Fruit fly (Drosophila melanogaster) whole organism, embryonic: ENCODE measurements around the gene stg1.

ENCODE experiments used
- Abd-B ChIP-seq: fragments of 200-800 bp; sonication (Bioruptor generic); optimal IDR thresholded peaks from 2 replicates; lab custom pipeline; 2018; ENCODE audit warnings: missing biosample characterization, mild to moderate bottlenecking, missing genetic modification characterization, moderate library complexity
- Atf6 ChIP-seq: fragments of 200-800 bp; sonication (Bioruptor generic); IDR thresholded peaks from 2 replicates; pipeline ENCODE4 v1.3.6; 2022; ENCODE audit warnings: missing biosample characterization, missing genetic modification characterization
- B-H2 ChIP-seq: fragments of 200-800 bp; sonication (Bioruptor generic); optimal IDR thresholded peaks from 2 replicates; lab custom pipeline; 2018; ENCODE audit warnings: missing biosample characterization, mild to moderate bottlenecking, missing genetic modification characterization
- CG10959 ChIP-seq: fragments of 200-800 bp; sonication (Bioruptor generic); IDR thresholded peaks from 2 replicates; pipeline ENCODE4 v1.3.6; 2022; ENCODE audit warnings: missing biosample characterization, missing genetic modification characterization
- CG11695 ChIP-seq: fragments of 200-800 bp; sonication (Bioruptor generic); IDR thresholded peaks from 3 replicates; pipeline ENCODE4 v1.3.6; 2022; ENCODE audit warnings: missing biosample characterization, missing genetic modification characterization
- CG12236 ChIP-seq: fragments of 200-800 bp; sonication (Bioruptor generic); optimal IDR thresholded peaks from 2 replicates; lab custom pipeline; 2016; ENCODE audit warnings: missing biosample characterization, missing genetic modification characterization
- CG13424 ChIP-seq: fragments of 200-800 bp; sonication (Bioruptor generic); optimal IDR thresholded peaks from 2 replicates; lab custom pipeline; 2019; ENCODE audit warnings: missing biosample characterization, mild to moderate bottlenecking, missing genetic modification characterization, moderate library complexity
- CG13775 ChIP-seq: fragments of 200-800 bp; sonication (Bioruptor generic); optimal IDR thresholded peaks from 3 replicates; lab custom pipeline; 2017; ENCODE audit warnings: missing biosample characterization, mild to moderate bottlenecking, missing genetic modification characterization
- CG13894 ChIP-seq: fragments of 200-800 bp; sonication (Bioruptor generic); optimal IDR thresholded peaks from 3 replicates; lab custom pipeline; 2018; ENCODE audit warnings: missing biosample characterization, mild to moderate bottlenecking, missing genetic modification characterization, moderate library complexity
- CG14050 ChIP-seq: fragments of 200-800 bp; sonication (Bioruptor generic); IDR thresholded peaks from 3 replicates; pipeline ENCODE4 v1.3.6; 2022; ENCODE audit warnings: missing biosample characterization, missing genetic modification characterization
- CG16813 ChIP-seq: fragments of 200-800 bp; sonication (Bioruptor generic); IDR thresholded peaks from 3 replicates; pipeline ENCODE4 v1.3.6; 2022; ENCODE audit warnings: missing biosample characterization, missing genetic modification characterization; ENCODE audit not compliant: partially characterized antibody
- CG17385 ChIP-seq: fragments of 200-800 bp; sonication (Bioruptor generic); optimal IDR thresholded peaks from 3 replicates; lab custom pipeline; 2018; ENCODE audit warnings: missing biosample characterization, mild to moderate bottlenecking, missing genetic modification characterization
- CG18262 ChIP-seq: fragments of 200-800 bp; optimal IDR thresholded peaks from 3 replicates; lab custom pipeline; 2019; ENCODE audit warnings: missing biosample characterization, mild to moderate bottlenecking, missing genetic modification characterization, moderate library complexity
- CG18599 ChIP-seq: fragments of 200-800 bp; sonication (Bioruptor generic); optimal IDR thresholded peaks from 3 replicates; lab custom pipeline; 2017; ENCODE audit warnings: missing biosample characterization, missing genetic modification characterization, mild to moderate bottlenecking, moderate library complexity, missing genetic modification reagents
- CG2889 ChIP-seq: fragments of 200-800 bp; sonication (Bioruptor generic); IDR thresholded peaks from 3 replicates; pipeline ENCODE4 v1.3.6; 2022; ENCODE audit warnings: missing biosample characterization, missing genetic modification characterization
- CG30403 ChIP-seq: fragments of 200-800 bp; sonication (Bioruptor generic); optimal IDR thresholded peaks from 3 replicates; lab custom pipeline; 2016; ENCODE audit warnings: missing biosample characterization, missing genetic modification characterization
- CG6683 ChIP-seq: fragments of 200-800 bp; sonication (Bioruptor generic); optimal IDR thresholded peaks from 2 replicates; lab custom pipeline; 2017; ENCODE audit warnings: missing biosample characterization, mild to moderate bottlenecking, missing genetic modification characterization, missing genetic modification reagents
- CG6791 ChIP-seq: fragments of 200-800 bp; sonication (Bioruptor generic); IDR thresholded peaks from 3 replicates; pipeline ENCODE4 v1.3.6; 2022; ENCODE audit warnings: missing biosample characterization, missing genetic modification characterization; ENCODE audit not compliant: partially characterized antibody
- CG9727 ChIP-seq: fragments of 200-800 bp; sonication (Bioruptor generic); optimal IDR thresholded peaks from 3 replicates; lab custom pipeline; 2017; ENCODE audit warnings: missing biosample characterization, mild to moderate bottlenecking, missing genetic modification characterization
- CTCF ChIP-seq: fragments of 200-800 bp; sonication (Bioruptor generic); optimal IDR thresholded peaks from 2 replicates; lab custom pipeline; 2017; ENCODE audit warnings: missing biosample characterization, mild to moderate bottlenecking, missing genetic modification characterization, moderate library complexity
- Dref ChIP-seq: fragments of 200-800 bp; sonication (Bioruptor generic); IDR thresholded peaks from 2 replicates; pipeline ENCODE4 v1.3.6; 2022; ENCODE audit warnings: missing biosample characterization, missing genetic modification characterization
- Elba2 ChIP-seq: fragments of 200-800 bp; sonication (Bioruptor generic); optimal IDR thresholded peaks from 3 replicates; lab custom pipeline; 2016; ENCODE audit warnings: missing biosample characterization, missing genetic modification characterization
- GATAe ChIP-seq: fragments of 200-800 bp; sonication (Bioruptor generic); conservative IDR thresholded peaks from 2 replicates; pipeline ENCODE4 v1.3.6; 2022; ENCODE audit warnings: missing biosample characterization, missing genetic modification characterization
- MBD-R2 ChIP-seq: fragments of 200-800 bp; sonication (Bioruptor generic); IDR thresholded peaks from 2 replicates; pipeline ENCODE4 v1.3.6; 2022; ENCODE audit warnings: missing biosample characterization, missing genetic modification characterization
- NK7.1 ChIP-seq: fragments of 200-800 bp; sonication (Bioruptor generic); optimal IDR thresholded peaks from 3 replicates; lab custom pipeline; 2016; ENCODE audit warnings: missing biosample characterization, missing genetic modification characterization
- Neu2 ChIP-seq: fragments of 200-800 bp; sonication (Bioruptor generic); optimal IDR thresholded peaks from 3 replicates; lab custom pipeline; 2016; ENCODE audit warnings: missing biosample characterization, missing genetic modification characterization, borderline replicate concordance
- Nf-YC ChIP-seq: fragments of 200-800 bp; optimal IDR thresholded peaks from 3 replicates; lab custom pipeline; 2019; ENCODE audit warnings: missing biosample characterization, mild to moderate bottlenecking, missing genetic modification characterization, moderate library complexity
- Vsx1 ChIP-seq: fragments of 200-800 bp; sonication (Bioruptor generic); optimal IDR thresholded peaks from 2 replicates; lab custom pipeline; 2017; ENCODE audit warnings: missing biosample characterization, mild to moderate bottlenecking, missing genetic modification characterization, missing genetic modification reagents
- ase ChIP-seq: fragments of 200-800 bp; sonication (Bioruptor generic); IDR thresholded peaks from 3 replicates; pipeline ENCODE4 v1.3.6; 2022; ENCODE audit warnings: missing biosample characterization, missing genetic modification characterization
- br ChIP-seq: fragments of >200 bp; optimal IDR thresholded peaks from 2 replicates; lab custom pipeline; 2017
- bsh ChIP-seq, 2 experiments: fragments of 200-800 bp; sonication (Bioruptor generic); optimal IDR thresholded peaks; 2 replicates each; lab custom pipeline; 2017 to 2018; ENCODE audit warnings: mild to moderate bottlenecking in 2 of 2, missing biosample characterization in 2 of 2, missing genetic modification characterization in 2 of 2, moderate library complexity in 1 of 2
- chinmo ChIP-seq: fragments of 200-800 bp; sonication (Bioruptor generic); IDR thresholded peaks from 4 replicates; pipeline ENCODE4 v1.3.6; 2022; ENCODE audit warnings: missing biosample characterization, missing genetic modification characterization; ENCODE audit not compliant: partially characterized antibody
- cwo ChIP-seq: fragments of 200-800 bp; sonication (Bioruptor generic); optimal IDR thresholded peaks from 3 replicates; lab custom pipeline; 2017; ENCODE audit warnings: missing biosample characterization, missing genetic modification characterization, mild to moderate bottlenecking, moderate library complexity, missing genetic modification reagents
- dpn ChIP-seq, 2 experiments: fragments of 200-800 bp; sonication (Bioruptor generic); optimal IDR thresholded peaks; 3 replicates each; lab custom pipeline; 2016; ENCODE audit warnings: missing biosample characterization in 2 of 2, missing genetic modification characterization in 2 of 2
- gsb-n ChIP-seq: fragments of 200-800 bp; sonication (Bioruptor generic); optimal IDR thresholded peaks from 3 replicates; lab custom pipeline; 2018; ENCODE audit warnings: missing biosample characterization, mild to moderate bottlenecking, missing genetic modification characterization
- ind ChIP-seq: fragments of 200-800 bp; sonication (Bioruptor generic); optimal IDR thresholded peaks from 3 replicates; lab custom pipeline; 2016; ENCODE audit warnings: missing biosample characterization, missing genetic modification characterization
- kah ChIP-seq: fragments of 200-800 bp; sonication (Bioruptor generic); optimal IDR thresholded peaks from 2 replicates; lab custom pipeline; 2018; ENCODE audit warnings: missing biosample characterization, mild to moderate bottlenecking, missing genetic modification characterization
- kay ChIP-seq: fragments of 200-800 bp; sonication (Bioruptor generic); optimal IDR thresholded peaks from 2 replicates; lab custom pipeline; 2016; ENCODE audit warnings: missing biosample characterization, missing genetic modification characterization
- lab ChIP-seq: fragments of 200-800 bp; sonication (Bioruptor generic); optimal IDR thresholded peaks from 3 replicates; lab custom pipeline; 2017; ENCODE audit warnings: missing biosample characterization, missing genetic modification characterization, mild to moderate bottlenecking, moderate library complexity, missing genetic modification reagents
- lola ChIP-seq, 3 experiments: fragments of >200 bp in 2 of 3; fragments of 200-800 bp in 1 of 3; sonication (Bioruptor generic) in 1 of 3; optimal IDR thresholded peaks; 2 replicates each; lab custom pipeline; 2017 to 2019; ENCODE audit warnings: missing biosample characterization in 3 of 3, missing genetic modification characterization in 3 of 3, mild to moderate bottlenecking in 1 of 3, moderate library complexity in 1 of 3
- prd ChIP-seq, 3 experiments: fragments of >200 bp in 2 of 3; fragments of 200-800 bp in 1 of 3; sonication (Bioruptor generic) in 1 of 3; optimal IDR thresholded peaks in 2 of 3; IDR thresholded peaks in 1 of 3; 2 replicates in 2 of 3; 3 replicates in 1 of 3; pipeline versions ENCODE4 v1.3.6 to Lab custom; 2017 to 2022; ENCODE audit warnings: missing biosample characterization in 1 of 3, missing genetic modification characterization in 1 of 3
- sens ChIP-seq: fragments of 200-800 bp; sonication (Bioruptor generic); peaks from one replicate; lab custom pipeline; 2016; ENCODE audit warnings: missing biosample characterization, missing genetic modification characterization
- slou ChIP-seq: fragments of 200-800 bp; sonication (Bioruptor generic); optimal IDR thresholded peaks from 3 replicates; lab custom pipeline; 2016; ENCODE audit warnings: missing biosample characterization, missing genetic modification characterization
- slp2 ChIP-seq: fragments of 200-800 bp; sonication (Bioruptor generic); optimal IDR thresholded peaks from 2 replicates; lab custom pipeline; 2016; ENCODE audit warnings: missing biosample characterization, missing genetic modification characterization
- ssp ChIP-seq: fragments of 200-800 bp; sonication (Bioruptor generic); IDR thresholded peaks from 2 replicates; pipeline ENCODE4 v1.3.6; 2022; ENCODE audit warnings: missing biosample characterization, missing genetic modification characterization
- sug ChIP-seq: fragments of 200-800 bp; optimal IDR thresholded peaks from 2 replicates; lab custom pipeline; 2019; ENCODE audit warnings: missing biosample characterization, mild to moderate bottlenecking, missing genetic modification characterization, moderate library complexity
- tgo ChIP-seq: fragments of 200-800 bp; sonication (Bioruptor generic); IDR thresholded peaks from 3 replicates; pipeline ENCODE4 v1.3.6; 2022; ENCODE audit warnings: missing biosample characterization, missing genetic modification characterization
- unc-4 ChIP-seq: fragments of 200-800 bp; sonication (Bioruptor generic); IDR thresholded peaks from 2 replicates; pipeline ENCODE4 v1.3.6; 2022; ENCODE audit warnings: missing biosample characterization, missing genetic modification characterization; ENCODE audit not compliant: partially characterized antibody
- yki ChIP-seq: fragments of >200 bp; optimal IDR thresholded peaks from 3 replicates; lab custom pipeline; 2018
- zfh1 ChIP-seq: fragments of 200-800 bp; sonication (Bioruptor generic); IDR thresholded peaks from 3 replicates; pipeline ENCODE4 v1.3.6; 2022; ENCODE audit warnings: missing biosample characterization, missing genetic modification characterization

The stg1 gene

DNA sequence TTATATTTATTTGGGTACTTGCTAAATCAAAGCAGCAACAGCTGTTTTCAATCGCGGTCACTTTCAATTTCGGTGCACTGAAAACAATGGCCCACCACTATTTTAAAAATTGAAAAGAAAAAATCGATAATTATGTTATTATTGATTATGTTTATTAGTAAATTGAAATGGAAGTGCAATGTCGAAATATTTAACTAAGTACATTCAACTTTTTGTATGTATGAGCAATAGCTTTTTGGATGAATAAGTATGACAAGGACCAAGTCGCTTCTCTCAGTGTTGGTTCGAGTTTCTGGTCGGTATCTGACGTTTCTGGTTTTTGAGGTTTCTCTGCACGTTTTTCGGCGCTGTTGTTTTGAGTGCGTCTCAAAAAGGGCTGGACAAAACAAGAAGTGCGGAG lies 30.5 kb downstream of the stg1 start (continued):
- TF ChIP-seq lab: peak; percentile 68
- peak in 1 of 3 experiments; percentile 66 for TF ChIP-seq lola (GFP tag; optimal IDR thresholded peaks at IDR 0.05; lab: Kevin White, UChicago)
- peak; percentile 65 for TF ChIP-seq CG17385 (GFP tag; lab: Kevin White, UChicago)
- TF ChIP-seq prd (optimal IDR thresholded peaks at IDR 0.05; lab: Kevin White, UChicago): no peak
- TF ChIP-seq prd (GFP tag; IDR thresholded peaks at IDR 0.05; lab: Robert Waterston, UW): peak; percentile 82
- TF ChIP-seq br (lab: Kevin White, UChicago): no peak
- peak; percentile 74 for TF ChIP-seq CG13424 (tag; lab: Kevin White, UChicago)
- no peak for TF ChIP-seq CG6683
- TF ChIP-seq Abd-B (GFP tag; lab: Kevin White, UChicago): peak; percentile 59
- TF ChIP-seq CG18262 (tag; lab: Kevin White, UChicago): peak; percentile 79
- TF ChIP-seq NK7.1: peak; percentile 7
- no peak for TF ChIP-seq Elba2
- peak; percentile 51 for TF ChIP-seq gsb-n (tag; lab: Kevin White, UChicago)
- peak; percentile 14 for TF ChIP-seq CG12236 (GFP tag; lab: Kevin White, UChicago)
- TF ChIP-seq yki: no peak
- no peak for TF ChIP-seq unc-4
- TF ChIP-seq CG13894: no peak
- peak; percentile 68; the same call in 2 of the 3 replicates for TF ChIP-seq ase (GFP tag; lab: Robert Waterston, UW)
- peak; percentile 61 for TF ChIP-seq ind (GFP tag; lab: Kevin White, UChicago)
- TF ChIP-seq CG14050: peak; percentile 37; the same call in 2 of the 3 replicates
- TF ChIP-seq sug: peak; percentile 12
- TF ChIP-seq CG16813 (GFP tag; lab: Robert Waterston, UW): no peak
- TF ChIP-seq kay (GFP tag; lab: Kevin White, UChicago): no peak
- peak; percentile 47 for TF ChIP-seq CG13775 (GFP tag; lab: Kevin White, UChicago)
- TF ChIP-seq bsh (GFP tag; optimal IDR thresholded peaks at IDR 0.05; lab: Kevin White, UChicago): peak; percentile 10 to 82
- TF ChIP-seq MBD-R2: no peak; the same call in 1 of the 2 replicates
- TF ChIP-seq GATAe: no peak
- TF ChIP-seq B-H2 (GFP tag; lab: Kevin White, UChicago): no peak
- peak; percentile 45 for TF ChIP-seq slou (GFP tag; lab: Kevin White, UChicago)
- TF ChIP-seq ssp (GFP tag; lab: Robert Waterston, UW): peak; percentile 40; the same call in 1 of the 2 replicates
- peak; percentile 35 for TF ChIP-seq Vsx1 (GFP tag; lab: Kevin White, UChicago)
- TF ChIP-seq slp2: peak; percentile 23
- TF ChIP-seq tgo: peak; percentile 71
- peak; percentile 69; the same call in 2 of the 3 replicates for TF ChIP-seq zfh1
- TF ChIP-seq CG2889: no peak
- TF ChIP-seq CG18599 (GFP tag; lab: Kevin White, UChicago): peak; percentile 61
- TF ChIP-seq chinmo (GFP tag; lab: Robert Waterston, UW): no peak
- peak; percentile 92 for TF ChIP-seq sens
- peak; percentile 40; the same call in 1 of the 2 replicates for TF ChIP-seq CG10959 (GFP tag; lab: Robert Waterston, UW)
- TF ChIP-seq CG30403 (GFP tag; lab: Kevin White, UChicago): peak; percentile 76
- TF ChIP-seq cwo (GFP tag; lab: Kevin White, UChicago): peak; percentile 60
- peak; percentile 38 to 76 for TF ChIP-seq dpn (GFP tag; optimal IDR thresholded peaks at IDR 0.05; lab: Kevin White, UChicago)
- TF ChIP-seq Atf6: peak; percentile 73; the same call in 1 of the 2 replicates
- TF ChIP-seq Nf-YC (tag; lab: Kevin White, UChicago): no peak
- peak; percentile 7 for TF ChIP-seq kah (GFP tag; lab: Kevin White, UChicago)
- TF ChIP-seq Dref: no peak
- peak; percentile 70 for TF ChIP-seq CG9727
- no peak for TF ChIP-seq Neu2 (GFP tag; lab: Kevin White, UChicago)
- TF ChIP-seq CTCF (GFP tag; lab: Kevin White, UChicago): no peak
- peak; percentile 74 for TF ChIP-seq CG11695 (GFP tag; lab: Robert Waterston, UW)
- no peak for TF ChIP-seq CG6791
